Worm (Caenorhabditis elegans) whole organism, late embryonic: ENCODE results near the gene Y94H6A.10.

ENCODE experiments used
- K09A11.1 ChIP-seq: sonication (generic microtip); optimal IDR thresholded peaks from 2 replicates; lab custom pipeline; 2017; ENCODE audit warnings: antibody characterized with exemption, mild to moderate bottlenecking, missing genetic modification characterization, missing compliant biosample characterization; ENCODE audit not compliant: insufficient read depth
- ahr-1 ChIP-seq: sonication (generic microtip); optimal IDR thresholded peaks from 2 replicates; lab custom pipeline; 2016; ENCODE audit warnings: missing genetic modification characterization, missing compliant biosample characterization
- hlh-13 ChIP-seq: fragments of 200-800 bp; sonication (Bioruptor generic); optimal IDR thresholded peaks from 2 replicates; lab custom pipeline; 2018; ENCODE audit warnings: mild to moderate bottlenecking, missing genetic modification characterization, missing compliant biosample characterization
- nhr-11 ChIP-seq: fragments of 150-350 bp; optimal IDR thresholded peaks from 2 replicates; lab custom pipeline; 2014; ENCODE audit warnings: missing biosample characterization, missing genetic modification characterization
- nhr-232 ChIP-seq: sonication (generic microtip); optimal IDR thresholded peaks from 2 replicates; lab custom pipeline; 2016; ENCODE audit warnings: missing genetic modification characterization, missing compliant biosample characterization
- pag-3 ChIP-seq: sonication (generic microtip); optimal IDR thresholded peaks from 2 replicates; lab custom pipeline; 2016; ENCODE audit warnings: missing compliant biosample characterization, missing genetic modification characterization, borderline replicate concordance
- pha-4 ChIP-seq: fragments of 150-350 bp; optimal IDR thresholded peaks from 2 replicates; lab custom pipeline; 2018; ENCODE audit warnings: missing biosample characterization, missing genetic modification reagents, missing genetic modification characterization
- unc-55 ChIP-seq: sonication (generic microtip); optimal IDR thresholded peaks from 2 replicates; lab custom pipeline; 2017; ENCODE audit warnings: missing biosample characterization, missing genetic modification reagents, missing genetic modification characterization

ce11 chrIV:2708329-2708965 is 2.0 kb downstream of the Y94H6A.10 start:
- TF ChIP-seq nhr-232 (no peak), unc-55 (GFP tag; lab: Kevin White, UChicago) (peak; percentile 87), ahr-1 (tag; lab: Kevin White, UChicago) (no peak), hlh-13 (no peak), K09A11.1 (no peak), pag-3 (tag; lab: Kevin White, UChicago) (no peak), nhr-11 (no peak), pha-4 (tag; lab: Kevin White, UChicago) (no peak)
